Worm (Caenorhabditis elegans): ENCODE data around the gene nlp-49.

DNA sequence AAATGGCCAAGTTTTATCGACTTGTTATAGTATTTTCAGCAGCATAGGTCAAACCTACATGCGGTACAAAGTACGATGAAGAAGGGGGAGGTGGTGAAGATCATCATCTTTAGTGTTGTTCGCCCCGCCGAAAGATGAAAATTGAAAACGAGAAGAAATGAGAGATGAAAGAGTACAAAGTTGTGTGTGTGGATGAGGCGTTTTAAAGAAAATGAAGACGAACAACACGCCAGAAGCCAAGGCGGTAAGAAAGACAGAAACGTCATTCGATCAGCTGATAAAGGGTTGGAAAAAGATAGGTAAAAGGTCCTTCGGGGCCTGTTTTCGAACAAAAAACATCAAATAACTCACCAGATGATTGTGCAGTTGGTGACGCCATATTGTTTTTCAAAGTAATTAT lies 39.5 kb downstream of the nlp-49 start:
- TF ChIP-seq ctbp-1 (GFP tag; IDR thresholded peaks at IDR 0.05): no peak
- no peak for TF ChIP-seq daf-19 (GFP tag; conservative IDR thresholded peaks at IDR 0.05)
- no peak for TF ChIP-seq egl-27 (tag; optimal IDR thresholded peaks at IDR 0.05)
- no peak for TF ChIP-seq lin-13 (GFP tag; optimal IDR thresholded peaks at IDR 0.05)
- no peak for TF ChIP-seq R02D3.7 (tag; optimal IDR thresholded peaks at IDR 0.05)
- no peak for TF ChIP-seq nhr-6 (tag; optimal IDR thresholded peaks at IDR 0.05)
- TF ChIP-seq ces-1 (GFP tag; optimal IDR thresholded peaks at IDR 0.05): no peak
- TF ChIP-seq F10B5.3 (tag; optimal IDR thresholded peaks at IDR 0.05): no peak
- no peak for TF ChIP-seq fkh-10 (GFP tag; optimal IDR thresholded peaks at IDR 0.05)
- TF ChIP-seq unc-130 (GFP tag; optimal IDR thresholded peaks at IDR 0.05): no peak
